Worm (Caenorhabditis elegans) whole organism, mixed stage, embryonic: ENCODE data around the gene R03G5.6.

Experiments
- M03D4.4 ChIP-seq: sonication (generic microtip); optimal IDR thresholded peaks from 2 replicates; lab custom pipeline; 2017; ENCODE audit warnings: mild to moderate bottlenecking, missing genetic modification characterization, missing compliant biosample characterization
- bed-3 ChIP-seq: fragments of 200-800 bp; sonication (Bioruptor generic); optimal IDR thresholded peaks from 3 replicates; lab custom pipeline; 2018; ENCODE audit warnings: mild to moderate bottlenecking, missing genetic modification characterization, moderate library complexity, missing compliant biosample characterization
- blmp-1 ChIP-seq: fragments of 150-350 bp; optimal IDR thresholded peaks from 2 replicates; lab custom pipeline; 2014; ENCODE audit warnings: missing biosample characterization, missing genetic modification characterization
- ceh-39 ChIP-seq: fragments of 150-350 bp; optimal IDR thresholded peaks from 2 replicates; lab custom pipeline; 2014; ENCODE audit warnings: missing biosample characterization, missing genetic modification characterization
- ceh-43 ChIP-seq: fragments of 200-800 bp; sonication (Bioruptor generic); optimal IDR thresholded peaks from 2 replicates; lab custom pipeline; 2018; ENCODE audit warnings: mild to moderate bottlenecking, missing genetic modification characterization, moderate library complexity, missing compliant biosample characterization
- ceh-83 ChIP-seq: fragments of 200-800 bp; sonication (Bioruptor generic); optimal IDR thresholded peaks from 2 replicates; lab custom pipeline; 2018; ENCODE audit warnings: mild to moderate bottlenecking, missing genetic modification characterization, missing compliant biosample characterization
- ces-1 ChIP-seq: fragments of 150-350 bp; optimal IDR thresholded peaks from 2 replicates; lab custom pipeline; 2014; ENCODE audit warnings: missing biosample characterization, missing genetic modification reagents, missing genetic modification characterization
- cnd-1 ChIP-seq: fragments of 200-800 bp; sonication (Bioruptor generic); optimal IDR thresholded peaks from 2 replicates; lab custom pipeline; 2018; ENCODE audit warnings: mild to moderate bottlenecking, missing genetic modification characterization, missing compliant biosample characterization
- drap-1 ChIP-seq: fragments of 200-800 bp; sonication (Bioruptor generic); optimal IDR thresholded peaks from 3 replicates; lab custom pipeline; 2018; ENCODE audit warnings: mild to moderate bottlenecking, missing genetic modification characterization, missing compliant biosample characterization
- elt-1 ChIP-seq: sonication (generic microtip); optimal IDR thresholded peaks from 2 replicates; lab custom pipeline; 2017; ENCODE audit warnings: missing genetic modification characterization, mild to moderate bottlenecking, missing compliant biosample characterization, antibody characterized with exemption, moderate library complexity, borderline replicate concordance; ENCODE audit not compliant: insufficient read depth
- elt-3 ChIP-seq: fragments of 150-350 bp; optimal IDR thresholded peaks from 2 replicates; lab custom pipeline; 2014; ENCODE audit warnings: missing biosample characterization, missing genetic modification characterization
- flh-1 ChIP-seq: fragments of 200-800 bp; sonication (Bioruptor generic); optimal IDR thresholded peaks from 2 replicates; lab custom pipeline; 2018; ENCODE audit warnings: mild to moderate bottlenecking, missing genetic modification characterization, moderate library complexity, missing compliant biosample characterization
- ham-2 ChIP-seq: fragments of 200-800 bp; sonication (Bioruptor generic); optimal IDR thresholded peaks from 2 replicates; lab custom pipeline; 2018; ENCODE audit warnings: mild to moderate bottlenecking, missing genetic modification characterization, missing compliant biosample characterization
- hlh-1 ChIP-seq: fragments of 150-350 bp; optimal IDR thresholded peaks from 2 replicates; lab custom pipeline; 2014; ENCODE audit warnings: missing biosample characterization, missing genetic modification reagents, missing genetic modification characterization
- lin-13 ChIP-seq: fragments of 150-350 bp; optimal IDR thresholded peaks from 2 replicates; lab custom pipeline; 2014; ENCODE audit warnings: missing biosample characterization, missing genetic modification characterization
- lin-32 ChIP-seq: fragments of 200-800 bp; sonication (Bioruptor generic); optimal IDR thresholded peaks from 2 replicates; lab custom pipeline; 2018; ENCODE audit warnings: mild to moderate bottlenecking, missing genetic modification characterization, missing compliant biosample characterization
- lsy-2 ChIP-seq: fragments of 150-350 bp; optimal IDR thresholded peaks from 2 replicates; lab custom pipeline; 2014; ENCODE audit warnings: missing biosample characterization, missing genetic modification characterization
- mab-5 ChIP-seq: fragments of 150-350 bp; optimal IDR thresholded peaks from 2 replicates; lab custom pipeline; 2014; ENCODE audit warnings: missing biosample characterization, missing genetic modification characterization
- mep-1 ChIP-seq: fragments of 150-350 bp; optimal IDR thresholded peaks from 2 replicates; lab custom pipeline; 2017; ENCODE audit warnings: missing biosample characterization, missing genetic modification reagents, missing genetic modification characterization, inconsistent platforms
- mls-2 ChIP-seq: sonication (generic microtip); optimal IDR thresholded peaks from 2 replicates; lab custom pipeline; 2016; ENCODE audit warnings: mild to moderate bottlenecking, missing genetic modification characterization, moderate library complexity, missing compliant biosample characterization
- nhr-12 ChIP-seq: fragments of 150-350 bp; optimal IDR thresholded peaks from 2 replicates; lab custom pipeline; 2014; ENCODE audit warnings: missing biosample characterization, missing genetic modification characterization
- nhr-2 ChIP-seq: fragments of 150-350 bp; optimal IDR thresholded peaks from 2 replicates; lab custom pipeline; 2014; ENCODE audit warnings: missing biosample characterization, missing genetic modification characterization
- nhr-237 ChIP-seq: fragments of 150-350 bp; optimal IDR thresholded peaks from 2 replicates; lab custom pipeline; 2014; ENCODE audit warnings: missing biosample characterization, missing genetic modification characterization
- nhr-28 ChIP-seq: fragments of 150-350 bp; optimal IDR thresholded peaks from 2 replicates; lab custom pipeline; 2014; ENCODE audit warnings: missing biosample characterization, missing genetic modification characterization
- nhr-76 ChIP-seq: sonication (generic microtip); optimal IDR thresholded peaks from 2 replicates; lab custom pipeline; 2017; ENCODE audit warnings: missing biosample characterization, missing genetic modification characterization
- pha-4 ChIP-seq: fragments of 150-350 bp; optimal IDR thresholded peaks from 2 replicates; lab custom pipeline; 2018; ENCODE audit warnings: missing biosample characterization, missing genetic modification reagents, missing genetic modification characterization
- sem-2 ChIP-seq: fragments of 200-800 bp; sonication (Bioruptor generic); optimal IDR thresholded peaks from 2 replicates; lab custom pipeline; 2018; ENCODE audit warnings: mild to moderate bottlenecking, missing genetic modification characterization, missing compliant biosample characterization
- snpc-4 ChIP-seq: fragments of 150-350 bp; optimal IDR thresholded peaks from 2 replicates; lab custom pipeline; 2014; ENCODE audit warnings: missing biosample characterization, missing genetic modification characterization
- sptf-1 ChIP-seq: sonication (generic microtip); optimal IDR thresholded peaks from 2 replicates; lab custom pipeline; 2017; ENCODE audit warnings: mild to moderate bottlenecking, missing genetic modification characterization, moderate library complexity, missing compliant biosample characterization
- tbx-8 ChIP-seq: fragments of 200-800 bp; sonication (Bioruptor generic); optimal IDR thresholded peaks from 2 replicates; lab custom pipeline; 2018; ENCODE audit warnings: mild to moderate bottlenecking, missing genetic modification characterization, moderate library complexity, missing compliant biosample characterization
- unc-120 ChIP-seq: sonication (generic microtip); optimal IDR thresholded peaks from 2 replicates; lab custom pipeline; 2017; ENCODE audit warnings: missing genetic modification characterization, missing compliant biosample characterization; ENCODE audit not compliant: poor library complexity, severe bottlenecking
- unc-39 ChIP-seq: fragments of 150-350 bp; optimal IDR thresholded peaks from 2 replicates; lab custom pipeline; 2014; ENCODE audit warnings: missing biosample characterization, missing genetic modification characterization
- unc-62 ChIP-seq: fragments of 150-350 bp; optimal IDR thresholded peaks from 2 replicates; lab custom pipeline; 2014; ENCODE audit warnings: missing biosample characterization, missing genetic modification reagents, missing genetic modification characterization
- zip-8 ChIP-seq: fragments of 150-350 bp; optimal IDR thresholded peaks from 2 replicates; lab custom pipeline; 2014; ENCODE audit warnings: missing biosample characterization, missing genetic modification characterization
- ztf-11 ChIP-seq: fragments of 150-350 bp; optimal IDR thresholded peaks from 2 replicates; lab custom pipeline; 2014; ENCODE audit warnings: missing biosample characterization, missing genetic modification characterization

R03G5.6 gene

DNA sequence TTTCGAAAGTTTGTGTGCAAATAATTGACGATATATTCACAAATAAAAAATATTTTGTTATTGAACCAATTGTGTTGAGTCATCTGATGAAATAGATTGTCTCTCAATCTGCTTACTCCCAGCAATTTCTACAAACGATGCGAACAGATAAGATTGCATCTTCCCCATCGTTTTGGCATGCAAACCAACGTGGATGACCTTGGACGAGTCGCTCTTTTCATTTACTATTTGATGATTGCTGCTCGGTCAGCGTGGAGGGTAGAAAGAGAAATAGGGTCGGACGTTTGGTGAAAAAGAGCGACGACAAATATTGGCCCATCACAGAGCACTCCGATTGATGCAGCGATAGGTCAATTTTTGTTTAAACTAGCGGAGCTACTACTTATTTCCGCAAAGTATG lies 9.0 kb upstream of the R03G5.6 start (continued):
- no peak for TF ChIP-seq zip-8 (tag; lab: Kevin White, UChicago)
- TF ChIP-seq mab-5 (tag; lab: Kevin White, UChicago): no peak
- TF ChIP-seq sem-2 (GFP tag; lab: Kevin White, UChicago): no peak

DNA sequence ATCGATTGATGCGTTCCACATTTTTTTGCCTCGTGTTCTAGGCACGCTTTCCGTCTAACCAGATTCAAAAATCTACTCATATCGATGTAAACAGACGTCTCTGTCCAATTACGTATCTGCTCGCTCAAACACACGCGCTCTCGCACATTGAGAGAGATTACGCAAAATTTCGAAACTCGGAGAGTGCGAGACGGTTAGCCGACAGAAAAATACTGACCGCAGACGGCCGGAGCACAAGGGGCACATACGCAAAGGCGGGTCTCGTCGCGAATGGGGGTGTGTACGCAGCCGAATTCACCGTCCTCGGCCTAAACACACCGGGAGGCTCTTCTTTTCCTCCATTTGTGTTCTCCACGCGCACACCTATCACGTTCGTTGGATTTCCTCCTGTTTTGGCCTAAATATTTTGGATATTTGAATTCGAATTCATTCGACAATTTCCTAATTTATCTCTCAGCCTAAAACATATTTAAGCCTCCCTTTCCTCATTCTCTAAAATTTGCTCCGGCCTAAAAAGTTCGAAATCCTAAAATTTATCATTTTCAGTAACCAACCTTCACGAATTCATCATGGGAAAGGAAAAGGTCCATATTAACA lies 6.5 kb upstream of the R03G5.6 start, which contains the start of gene eef-1A.2:
TSS of gene eef-1A.2 (plus strand) at position 547 of the 597 bp plus-strand sequence.
- no peak for TF ChIP-seq ceh-83 (GFP tag; lab: Kevin White, UChicago)
- peak; percentile 47 for TF ChIP-seq ztf-11 (tag; lab: Kevin White, UChicago)
- TF ChIP-seq blmp-1: no peak
- TF ChIP-seq mls-2 (tag; lab: Kevin White, UChicago): peak; percentile 82
- peak; percentile 53 for TF ChIP-seq sptf-1 (tag; lab: Kevin White, UChicago)
- peak; percentile 73 for TF ChIP-seq unc-62 (GFP tag; lab: Kevin White, UChicago)
- TF ChIP-seq elt-3 (tag; lab: Kevin White, UChicago): peak; percentile 49
- TF ChIP-seq tbx-8 (GFP tag; lab: Kevin White, UChicago): peak; percentile 5
- peak; percentile 26 for TF ChIP-seq sem-2 (GFP tag; lab: Kevin White, UChicago)
- TF ChIP-seq ham-2 (GFP tag; lab: Kevin White, UChicago): peak; percentile 31
- TF ChIP-seq mab-5 (tag; lab: Kevin White, UChicago): no peak
- TF ChIP-seq flh-1 (GFP tag; lab: Kevin White, UChicago): no peak
- peak; percentile 94 for TF ChIP-seq ces-1 (GFP tag; lab: Kevin White, UChicago)
- TF ChIP-seq nhr-76: no peak
- peak; percentile 93 for TF ChIP-seq pha-4 (tag; lab: Kevin White, UChicago)
- peak; percentile 77 for TF ChIP-seq lsy-2 (tag; lab: Kevin White, UChicago)
- TF ChIP-seq drap-1 (GFP tag; lab: Kevin White, UChicago): peak; percentile 71
- no peak for TF ChIP-seq zip-8 (tag; lab: Kevin White, UChicago)
- TF ChIP-seq unc-120: peak; percentile 64
- TF ChIP-seq ceh-43: peak; percentile 40
- no peak for TF ChIP-seq elt-1 (tag; lab: Kevin White, UChicago)
- TF ChIP-seq nhr-2: peak; percentile 91
- no peak for TF ChIP-seq snpc-4 (tag; lab: Kevin White, UChicago)
- peak; percentile 54 for TF ChIP-seq lin-13 (tag; lab: Kevin White, UChicago)
- peak; percentile 82 for TF ChIP-seq hlh-1 (tag; lab: Kevin White, UChicago)
- peak; percentile 97 for TF ChIP-seq ceh-39 (tag; lab: Kevin White, UChicago)
- peak; percentile 48 for TF ChIP-seq M03D4.4 (tag; lab: Kevin White, UChicago)
- no peak for TF ChIP-seq unc-39 (tag; lab: Kevin White, UChicago)
- TF ChIP-seq bed-3 (GFP tag; lab: Kevin White, UChicago): no peak
- peak; percentile 90 for TF ChIP-seq mep-1 (tag; lab: Kevin White, UChicago)
- TF ChIP-seq nhr-12 (tag; lab: Kevin White, UChicago): no peak
- peak; percentile 27 for TF ChIP-seq lin-32 (GFP tag; lab: Kevin White, UChicago)
- TF ChIP-seq cnd-1 (tag; lab: Kevin White, UChicago): peak; percentile 55
- TF ChIP-seq nhr-237: peak; percentile 74
- TF ChIP-seq nhr-28 (tag; lab: Kevin White, UChicago): no peak

DNA sequence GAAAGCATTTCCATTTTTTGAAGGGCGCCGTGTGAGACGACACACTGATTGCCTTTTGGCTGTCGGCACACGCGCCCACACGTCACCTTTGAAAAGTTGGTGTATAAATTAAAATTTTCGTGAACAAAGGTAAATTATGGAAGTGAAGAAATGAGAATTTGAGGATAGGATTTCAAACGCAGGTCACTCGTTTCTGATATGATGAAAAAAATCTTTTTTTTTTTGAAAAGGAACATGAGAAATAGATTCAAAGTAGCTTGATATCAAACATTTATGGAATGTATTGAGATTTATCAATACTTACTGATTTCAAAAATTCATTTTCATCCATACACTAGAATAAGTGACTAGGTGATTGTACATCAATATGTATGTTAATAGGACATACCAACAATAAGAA lies 831 bp upstream of the R03G5.6 start:
- no peak for TF ChIP-seq M03D4.4 (tag; lab: Kevin White, UChicago)
- TF ChIP-seq mls-2 (tag; lab: Kevin White, UChicago): no peak
- TF ChIP-seq ceh-39 (tag; lab: Kevin White, UChicago): no peak
- no peak for TF ChIP-seq lin-32 (GFP tag; lab: Kevin White, UChicago)
- TF ChIP-seq ham-2 (GFP tag; lab: Kevin White, UChicago): no peak
- no peak for TF ChIP-seq sptf-1 (tag; lab: Kevin White, UChicago)
- TF ChIP-seq nhr-76: no peak
- TF ChIP-seq sem-2 (GFP tag; lab: Kevin White, UChicago): no peak
- TF ChIP-seq ztf-11 (tag; lab: Kevin White, UChicago): no peak
